Fruit fly (Drosophila melanogaster): ENCODE results near the gene CG7824.

Gene CG7824

dm6 chr3R:29861432-29862249, 2.9 kb upstream of the CG7824 start, which contains the start of the genes CG15514 and RpS8 (continued):
- peak; percentile 85 for TF ChIP-seq sug (tag; optimal IDR thresholded peaks at IDR 0.05)
- TF ChIP-seq croc (GFP tag; conservative IDR thresholded peaks at IDR 0.05), result no peak
- TF ChIP-seq CG4360 (GFP tag; IDR thresholded peaks at IDR 0.05), result no peak
- peak; percentile 67 for TF ChIP-seq Dbx (GFP tag; IDR thresholded peaks at IDR 0.05)
- TF ChIP-seq zen2 (GFP tag; IDR thresholded peaks at IDR 0.05; ENCODE audit: partially characterized antibody), result no peak
- TF ChIP-seq Bgb (GFP tag; IDR thresholded peaks at IDR 0.05; ENCODE audit: partially characterized antibody), result 0 out of 2 replicates have a peak, but pooled peaks have one; percentile 20
- peak; percentile 77 for TF ChIP-seq bcd (GFP tag; optimal IDR thresholded peaks at IDR 0.05)
- TF ChIP-seq emc (GFP tag; optimal IDR thresholded peaks at IDR 0.05), result peak; percentile 3
- TF ChIP-seq NFAT (GFP tag; IDR thresholded peaks at IDR 0.05), result 0 out of 2 replicates have a peak, but pooled peaks have one; percentile 27
- peak; percentile 51 for TF ChIP-seq scrt (GFP tag; optimal IDR thresholded peaks at IDR 0.05)
- peak; percentile 48 for TF ChIP-seq Dip3 (GFP tag; optimal IDR thresholded peaks at IDR 0.05)
- TF ChIP-seq mirr (GFP tag; optimal IDR thresholded peaks at IDR 0.05), result peak; percentile 73
- TF ChIP-seq Opbp (GFP tag; IDR thresholded peaks at IDR 0.05; ENCODE audit: partially characterized antibody), result no peak
- TF ChIP-seq Max (GFP tag; optimal IDR thresholded peaks at IDR 0.05), result peak; percentile 94
- TF ChIP-seq Kr (GFP tag; optimal IDR thresholded peaks at IDR 0.05), result peak; percentile 61
- TF ChIP-seq Ptx1 (GFP tag; IDR thresholded peaks at IDR 0.05), result peak; percentile 37; the same call in 1 of the 2 replicates
- TF ChIP-seq CG10431 (GFP tag; optimal IDR thresholded peaks at IDR 0.05), result peak; percentile 81
- TF ChIP-seq Trl (optimal IDR thresholded peaks at IDR 0.05), result no peak
- TF ChIP-seq Trl (GFP tag; optimal IDR thresholded peaks at IDR 0.05), result peak; percentile 41
- TF ChIP-seq CG3163 (GFP tag; optimal IDR thresholded peaks at IDR 0.05), result no peak
- TF ChIP-seq CG14014 (GFP tag; IDR thresholded peaks at IDR 0.05), result peak; percentile 63
- TF ChIP-seq CG9932 (GFP tag; IDR thresholded peaks at IDR 0.05), result peak; percentile 65
- no peak for TF ChIP-seq crc (GFP tag; optimal IDR thresholded peaks at IDR 0.05)
- peak; percentile 65 for TF ChIP-seq CG1233 (GFP tag; optimal IDR thresholded peaks at IDR 0.05)
- no peak for TF ChIP-seq Deaf1 (tag; optimal IDR thresholded peaks at IDR 0.05)
- peak; percentile 11; the same call in 1 of the 4 replicates for TF ChIP-seq Gug (GFP tag; IDR thresholded peaks at IDR 0.05)
- TF ChIP-seq ase (GFP tag; IDR thresholded peaks at IDR 0.05), result no peak
- no peak for TF ChIP-seq CG11560 (tag; IDR thresholded peaks at IDR 0.05)
- TF ChIP-seq E2f2 (GFP tag; IDR thresholded peaks at IDR 0.05), result peak; percentile 72
- peak; percentile 14 for TF ChIP-seq zf30C (GFP tag; optimal IDR thresholded peaks at IDR 0.05)
- TF ChIP-seq CG6813 (GFP tag; optimal IDR thresholded peaks at IDR 0.05), result peak; percentile 49
- TF ChIP-seq CG7928 (GFP tag; optimal IDR thresholded peaks at IDR 0.05), result no peak
- TF ChIP-seq salm (tag; optimal IDR thresholded peaks at IDR 0.05), result no peak
- TF ChIP-seq bbx (GFP tag; IDR thresholded peaks at IDR 0.05; ENCODE audit: partially characterized antibody), result peak; percentile 8; the same call in 1 of the 2 replicates
- TF ChIP-seq NC2α (GFP tag; optimal IDR thresholded peaks at IDR 0.05), result no peak
- peak; percentile 23 for TF ChIP-seq pum (GFP tag; optimal IDR thresholded peaks at IDR 0.05)
- TF ChIP-seq ems (GFP tag; optimal IDR thresholded peaks at IDR 0.05), result no peak
- TF ChIP-seq Rx (GFP tag; IDR thresholded peaks at IDR 0.05), result peak; percentile 24; the same call in 1 of the 2 replicates
- TF ChIP-seq so (GFP tag; IDR thresholded peaks at IDR 0.05), result peak; percentile 74
- TF ChIP-seq tup (GFP tag; optimal IDR thresholded peaks at IDR 0.05), result no peak
- TF ChIP-seq BEAF-32 (GFP tag; optimal IDR thresholded peaks at IDR 0.05), result peak; percentile 52
- TF ChIP-seq ind (GFP tag; optimal IDR thresholded peaks at IDR 0.05), result peak; percentile 42
- peak; percentile 30 for TF ChIP-seq gsb-n (tag; optimal IDR thresholded peaks at IDR 0.05)
- no peak for TF ChIP-seq ssp (GFP tag; IDR thresholded peaks at IDR 0.05)
- TF ChIP-seq Pdp1 (GFP tag; optimal IDR thresholded peaks at IDR 0.05), result peak in 1 of 2 experiments; percentile 41
- no peak for TF ChIP-seq GATAe (GFP tag; conservative IDR thresholded peaks at IDR 0.05)
- TF ChIP-seq CG11093 (GFP tag; IDR thresholded peaks at IDR 0.05), result no peak
- no peak for TF ChIP-seq exex (tag; optimal IDR thresholded peaks at IDR 0.05)
- no peak for TF ChIP-seq Eip74EF (GFP tag; optimal IDR thresholded peaks at IDR 0.05)
